Fruit fly (Drosophila melanogaster) whole organism, embryonic: ENCODE results near the gene Orco.

ENCODE experiments used
- Bgb ChIP-seq: fragments of 200-800 bp; sonication (Bioruptor generic); IDR thresholded peaks from 2 replicates; pipeline ENCODE4 v1.3.6; 2022; ENCODE audit warnings: missing biosample characterization, missing genetic modification characterization; ENCODE audit not compliant: partially characterized antibody
- Bteb2 ChIP-seq: fragments of 200-800 bp; sonication (Bioruptor generic); optimal IDR thresholded peaks from 2 replicates; lab custom pipeline; 2016; ENCODE audit warnings: missing biosample characterization, missing genetic modification characterization
- CG10462 ChIP-seq: fragments of 200-800 bp; sonication (Bioruptor generic); optimal IDR thresholded peaks from 2 replicates; lab custom pipeline; 2016; ENCODE audit warnings: missing biosample characterization, missing genetic modification characterization
- CG12219 ChIP-seq: fragments of 200-800 bp; sonication (Bioruptor generic); optimal IDR thresholded peaks from 3 replicates; lab custom pipeline; 2018; ENCODE audit warnings: missing biosample characterization, mild to moderate bottlenecking, missing genetic modification characterization
- CG14014 ChIP-seq: fragments of 200-800 bp; sonication (Bioruptor generic); IDR thresholded peaks from 2 replicates; pipeline ENCODE4 v1.3.6; 2022; ENCODE audit warnings: missing biosample characterization, missing genetic modification characterization
- CG1529 ChIP-seq: fragments of 200-800 bp; sonication (Bioruptor generic); optimal IDR thresholded peaks from 3 replicates; lab custom pipeline; 2018; ENCODE audit warnings: missing biosample characterization, missing genetic modification characterization
- CG17359 ChIP-seq: fragments of 200-800 bp; sonication (Bioruptor generic); optimal IDR thresholded peaks from 3 replicates; lab custom pipeline; 2018; ENCODE audit warnings: missing biosample characterization, mild to moderate bottlenecking, missing genetic modification characterization, moderate library complexity
- CG18599 ChIP-seq: fragments of 200-800 bp; sonication (Bioruptor generic); optimal IDR thresholded peaks from 3 replicates; lab custom pipeline; 2017; ENCODE audit warnings: missing biosample characterization, missing genetic modification characterization, mild to moderate bottlenecking, moderate library complexity, missing genetic modification reagents
- CG2712 ChIP-seq: fragments of 200-800 bp; optimal IDR thresholded peaks from 3 replicates; lab custom pipeline; 2019; ENCODE audit warnings: missing biosample characterization, mild to moderate bottlenecking, missing genetic modification characterization, moderate library complexity
- CG2889 ChIP-seq: fragments of 200-800 bp; sonication (Bioruptor generic); IDR thresholded peaks from 3 replicates; pipeline ENCODE4 v1.3.6; 2022; ENCODE audit warnings: missing biosample characterization, missing genetic modification characterization
- CG30020 ChIP-seq: fragments of 200-800 bp; optimal IDR thresholded peaks from 2 replicates; lab custom pipeline; 2019; ENCODE audit warnings: missing biosample characterization, mild to moderate bottlenecking, missing genetic modification characterization, moderate library complexity
- CG3163 ChIP-seq: fragments of 200-800 bp; sonication (Bioruptor generic); optimal IDR thresholded peaks from 3 replicates; lab custom pipeline; 2016; ENCODE audit warnings: missing biosample characterization, missing genetic modification characterization
- CG3407 ChIP-seq: fragments of 200-800 bp; sonication (Bioruptor generic); optimal IDR thresholded peaks from 2 replicates; lab custom pipeline; 2018; ENCODE audit warnings: missing biosample characterization, mild to moderate bottlenecking, missing genetic modification characterization
- CG42726 ChIP-seq: fragments of 200-800 bp; sonication (Bioruptor generic); IDR thresholded peaks from 2 replicates; pipeline ENCODE4 v1.3.6; 2022; ENCODE audit warnings: missing biosample characterization, missing genetic modification characterization; ENCODE audit not compliant: partially characterized antibody
- CG7745 ChIP-seq: fragments of 200-800 bp; sonication (Bioruptor generic); optimal IDR thresholded peaks from 2 replicates; lab custom pipeline; 2018; ENCODE audit warnings: missing biosample characterization, mild to moderate bottlenecking, missing genetic modification characterization, moderate library complexity
- CG8089 ChIP-seq: fragments of 200-800 bp; sonication (Bioruptor generic); optimal IDR thresholded peaks from 3 replicates; lab custom pipeline; 2016; ENCODE audit warnings: missing biosample characterization, missing genetic modification characterization
- CG8924 ChIP-seq: fragments of 200-800 bp; optimal IDR thresholded peaks from 3 replicates; lab custom pipeline; 2019; ENCODE audit warnings: missing biosample characterization, mild to moderate bottlenecking, missing genetic modification characterization, moderate library complexity
- CG8944 ChIP-seq: fragments of 200-800 bp; sonication (Bioruptor generic); optimal IDR thresholded peaks from 3 replicates; lab custom pipeline; 2016; ENCODE audit warnings: missing biosample characterization, missing genetic modification characterization
- CG9609 ChIP-seq: fragments of 200-800 bp; sonication (Bioruptor generic); optimal IDR thresholded peaks from 3 replicates; lab custom pipeline; 2016; ENCODE audit warnings: missing biosample characterization, missing genetic modification characterization
- CG9797 ChIP-seq: fragments of 200-800 bp; sonication (Bioruptor generic); optimal IDR thresholded peaks from 3 replicates; lab custom pipeline; 2018; ENCODE audit warnings: missing biosample characterization, mild to moderate bottlenecking, missing genetic modification characterization
- D ChIP-seq, 2 experiments: fragments of 200-800 bp in 1 of 2; fragments of >200 bp in 1 of 2; sonication (Bioruptor generic) in 1 of 2; optimal IDR thresholded peaks; 2 replicates in 1 of 2; 3 replicates in 1 of 2; lab custom pipeline; 2017; ENCODE audit warnings: mild to moderate bottlenecking in 1 of 2, missing biosample characterization in 1 of 2, missing genetic modification characterization in 1 of 2, missing genetic modification reagents in 1 of 2
- Dfd ChIP-seq, 2 experiments: fragments of >200 bp; optimal IDR thresholded peaks; 2 replicates each; lab custom pipeline; 2017; ENCODE audit warnings: missing biosample characterization in 2 of 2, missing genetic modification characterization in 2 of 2
- ERR ChIP-seq: fragments of 200-800 bp; sonication (Bioruptor generic); optimal IDR thresholded peaks from 2 replicates; lab custom pipeline; 2016; ENCODE audit warnings: missing biosample characterization, missing genetic modification characterization
- Ets97D ChIP-seq: fragments of 200-800 bp; sonication (Bioruptor generic); optimal IDR thresholded peaks from 3 replicates; lab custom pipeline; 2016; ENCODE audit warnings: missing biosample characterization, missing genetic modification characterization
- HLHmδ ChIP-seq: fragments of 200-800 bp; sonication (Bioruptor generic); optimal IDR thresholded peaks from 2 replicates; lab custom pipeline; 2018; ENCODE audit warnings: missing biosample characterization, mild to moderate bottlenecking, missing genetic modification characterization, moderate library complexity
- Hey ChIP-seq: fragments of 200-800 bp; sonication (Bioruptor generic); optimal IDR thresholded peaks from 3 replicates; lab custom pipeline; 2018; ENCODE audit warnings: missing biosample characterization, mild to moderate bottlenecking, missing genetic modification characterization
- Lim3 ChIP-seq: fragments of 200-800 bp; sonication (Bioruptor generic); IDR thresholded peaks from 2 replicates; pipeline ENCODE4 v1.3.6; 2022; ENCODE audit warnings: missing biosample characterization, missing genetic modification characterization
- Meics ChIP-seq: fragments of 200-800 bp; sonication (Bioruptor generic); optimal IDR thresholded peaks from 2 replicates; lab custom pipeline; 2017; ENCODE audit warnings: missing biosample characterization, mild to moderate bottlenecking, missing genetic modification characterization
- Poxn ChIP-seq: fragments of 200-800 bp; sonication (Bioruptor generic); IDR thresholded peaks from 2 replicates; pipeline ENCODE4 v1.3.6; 2022; ENCODE audit warnings: missing biosample characterization, missing genetic modification characterization
- Side ChIP-seq: fragments of 200-800 bp; sonication (Bioruptor generic); optimal IDR thresholded peaks from 2 replicates; lab custom pipeline; 2016; ENCODE audit warnings: missing biosample characterization, missing genetic modification characterization
- Sin3A ChIP-seq: fragments of >200 bp; optimal IDR thresholded peaks from 2 replicates; lab custom pipeline; 2018
- Six4 ChIP-seq: fragments of 200-800 bp; sonication (Bioruptor generic); optimal IDR thresholded peaks from 2 replicates; lab custom pipeline; 2016; ENCODE audit warnings: missing biosample characterization, missing genetic modification characterization
- Xbp1 ChIP-seq: fragments of 200-800 bp; sonication (Bioruptor generic); optimal IDR thresholded peaks from 3 replicates; lab custom pipeline; 2016; ENCODE audit warnings: missing biosample characterization, mild to moderate bottlenecking, missing genetic modification characterization
- YL-1 ChIP-seq: fragments of 200-800 bp; sonication (Bioruptor generic); optimal IDR thresholded peaks from 3 replicates; lab custom pipeline; 2017; ENCODE audit warnings: missing biosample characterization, mild to moderate bottlenecking, missing genetic modification characterization
- ara ChIP-seq: fragments of 200-800 bp; sonication (Bioruptor generic); IDR thresholded peaks from 2 replicates; pipeline ENCODE4 v1.3.6; 2022; ENCODE audit warnings: missing biosample characterization, missing genetic modification characterization
- bcd ChIP-seq: fragments of 200-800 bp; sonication (Bioruptor generic); optimal IDR thresholded peaks from 2 replicates; lab custom pipeline; 2017; ENCODE audit warnings: missing biosample characterization, mild to moderate bottlenecking, missing genetic modification characterization
- corto ChIP-seq: fragments of 200-800 bp; sonication (Bioruptor generic); optimal IDR thresholded peaks from 2 replicates; lab custom pipeline; 2016; ENCODE audit warnings: missing biosample characterization, mild to moderate bottlenecking, missing genetic modification characterization, moderate library complexity
- emc ChIP-seq: fragments of 200-800 bp; sonication (Bioruptor generic); optimal IDR thresholded peaks from 2 replicates; lab custom pipeline; 2016; ENCODE audit warnings: missing biosample characterization, missing genetic modification characterization
- gce ChIP-seq: fragments of 200-800 bp; sonication (Bioruptor generic); IDR thresholded peaks from 3 replicates; pipeline ENCODE4 v1.3.6; 2022; ENCODE audit warnings: missing biosample characterization, missing genetic modification characterization
- gsb ChIP-seq: fragments of 200-800 bp; sonication (Bioruptor generic); IDR thresholded peaks from 2 replicates; pipeline ENCODE4 v1.3.6; 2022; ENCODE audit warnings: missing biosample characterization, missing genetic modification characterization
- luna ChIP-seq: fragments of 200-800 bp; sonication (Bioruptor generic); optimal IDR thresholded peaks from 2 replicates; lab custom pipeline; 2016; ENCODE audit warnings: missing biosample characterization, missing genetic modification characterization
- phol ChIP-seq: fragments of 200-800 bp; sonication (Bioruptor generic); optimal IDR thresholded peaks from 3 replicates; lab custom pipeline; 2018; ENCODE audit warnings: missing biosample characterization, mild to moderate bottlenecking, missing genetic modification characterization, moderate library complexity
- prd ChIP-seq, 3 experiments: fragments of >200 bp in 2 of 3; fragments of 200-800 bp in 1 of 3; sonication (Bioruptor generic) in 1 of 3; optimal IDR thresholded peaks in 2 of 3; IDR thresholded peaks in 1 of 3; 2 replicates in 2 of 3; 3 replicates in 1 of 3; pipeline versions ENCODE4 v1.3.6 to Lab custom; 2017 to 2022; ENCODE audit warnings: missing biosample characterization in 1 of 3, missing genetic modification characterization in 1 of 3
- pzg ChIP-seq: fragments of 200-800 bp; sonication (Bioruptor generic); optimal IDR thresholded peaks from 3 replicates; lab custom pipeline; 2018; ENCODE audit warnings: missing biosample characterization, mild to moderate bottlenecking, missing genetic modification characterization, moderate library complexity
- so ChIP-seq: fragments of 200-800 bp; sonication (Bioruptor generic); IDR thresholded peaks from 3 replicates; pipeline ENCODE4 v1.3.6; 2022; ENCODE audit warnings: missing biosample characterization, missing genetic modification characterization
- unpg ChIP-seq: fragments of 200-800 bp; sonication (Bioruptor generic); optimal IDR thresholded peaks from 3 replicates; lab custom pipeline; 2018; ENCODE audit warnings: missing biosample characterization, mild to moderate bottlenecking, missing genetic modification characterization, moderate library complexity
- vnd ChIP-seq: fragments of 200-800 bp; sonication (Bioruptor generic); IDR thresholded peaks from 3 replicates; pipeline ENCODE4 v1.3.6; 2022; ENCODE audit warnings: missing biosample characterization, missing genetic modification characterization; ENCODE audit not compliant: partially characterized antibody
- zf30C ChIP-seq: fragments of 200-800 bp; sonication (Bioruptor generic); optimal IDR thresholded peaks from 3 replicates; lab custom pipeline; 2018; ENCODE audit warnings: missing biosample characterization, mild to moderate bottlenecking, missing genetic modification characterization
- zfh2 ChIP-seq: fragments of 200-800 bp; sonication (Bioruptor generic); optimal IDR thresholded peaks from 2 replicates; lab custom pipeline; 2016; ENCODE audit warnings: missing biosample characterization, missing genetic modification characterization

Orco gene

DNA sequence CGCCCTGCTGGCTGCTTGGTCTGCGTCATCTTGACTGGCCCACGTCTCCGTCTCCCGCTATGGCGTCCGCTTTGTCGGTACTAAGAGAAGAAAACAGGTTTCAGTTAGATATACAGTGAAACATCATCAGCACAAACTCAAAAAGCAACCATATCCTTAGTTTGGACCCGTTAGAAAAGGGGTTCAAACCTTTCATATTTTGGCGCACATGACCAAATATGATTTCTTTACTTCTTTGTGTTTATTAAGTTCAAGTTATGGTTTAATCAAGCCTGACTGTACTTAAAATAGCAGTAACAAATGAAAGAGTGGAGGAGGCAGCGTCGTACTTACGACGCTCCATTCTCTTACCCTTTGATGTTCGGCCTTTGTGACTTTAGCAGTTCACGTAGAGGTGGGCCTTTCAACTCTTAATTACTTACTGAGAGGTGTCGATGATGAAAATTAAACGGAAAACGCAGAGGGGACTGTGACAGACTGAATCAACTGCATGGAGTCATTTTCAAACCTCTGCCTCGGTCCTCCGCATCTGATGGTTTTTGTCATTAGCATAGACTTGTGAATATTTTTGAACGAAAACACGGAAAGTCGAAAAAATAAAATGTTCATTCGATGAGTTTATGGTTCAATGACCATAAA, 50.4 kb downstream of the Orco start (continued):
- TF ChIP-seq CG7745 (tag; lab: Kevin White, UChicago) = no peak
- TF ChIP-seq gsb (GFP tag; lab: Robert Waterston, UW) = peak; percentile 80
- peak; percentile 87 for TF ChIP-seq CG2712
- no peak for TF ChIP-seq Poxn (GFP tag; lab: Robert Waterston, UW)
- peak; percentile 80 for TF ChIP-seq bcd (GFP tag; lab: Kevin White, UChicago)
- TF ChIP-seq CG18599 = peak; percentile 88
- TF ChIP-seq luna (GFP tag; lab: Kevin White, UChicago) = no peak
- no peak for TF ChIP-seq CG9797 (GFP tag; lab: Kevin White, UChicago)
- TF ChIP-seq Sin3A (lab: Kevin White, UChicago) = no peak
- TF ChIP-seq gce = peak; percentile 81; the same call in 2 of the 3 replicates
- TF ChIP-seq CG14014 (GFP tag; lab: Robert Waterston, UW) = peak; percentile 88
- TF ChIP-seq Bteb2 (GFP tag; lab: Kevin White, UChicago) = peak; percentile 83
- TF ChIP-seq CG17359 (tag; lab: Kevin White, UChicago) = peak; percentile 90
- 0 out of 3 replicates have a peak, but pooled peaks have one; percentile 29 for TF ChIP-seq vnd (GFP tag; lab: Robert Waterston, UW)
- no peak for TF ChIP-seq Bgb (GFP tag; lab: Robert Waterston, UW)
- TF ChIP-seq ara = peak; percentile 75; the same call in 1 of the 2 replicates
- peak; percentile 76 for TF ChIP-seq CG8944 (GFP tag; lab: Kevin White, UChicago)
- no peak for TF ChIP-seq pzg
- peak; percentile 82 for TF ChIP-seq corto (GFP tag; lab: Kevin White, UChicago)
- TF ChIP-seq zfh2 (GFP tag; lab: Kevin White, UChicago) = peak; percentile 86
- TF ChIP-seq CG12219 (GFP tag; lab: Kevin White, UChicago) = peak; percentile 82
- TF ChIP-seq HLHmδ (GFP tag; lab: Kevin White, UChicago) = no peak
- TF ChIP-seq CG2889 (GFP tag; lab: Robert Waterston, UW) = peak; percentile 86
- TF ChIP-seq Ets97D (GFP tag; lab: Kevin White, UChicago) = peak; percentile 43
- peak; percentile 85 for TF ChIP-seq unpg (GFP tag; lab: Kevin White, UChicago)
- TF ChIP-seq so (GFP tag; lab: Robert Waterston, UW) = peak; percentile 87; the same call in 2 of the 3 replicates
- TF ChIP-seq emc (GFP tag; lab: Kevin White, UChicago) = peak; percentile 59
- no peak for TF ChIP-seq YL-1 (GFP tag; lab: Kevin White, UChicago)
- TF ChIP-seq phol (tag; lab: Kevin White, UChicago) = peak; percentile 76
- TF ChIP-seq CG8089 = peak; percentile 59
- no peak for TF ChIP-seq CG42726 (GFP tag; lab: Robert Waterston, UW)
- peak; percentile 52; the same call in 1 of the 2 replicates for TF ChIP-seq Lim3 (GFP tag; lab: Robert Waterston, UW)
- TF ChIP-seq CG3407 (GFP tag; lab: Kevin White, UChicago) = peak; percentile 58
- TF ChIP-seq zf30C (GFP tag; lab: Kevin White, UChicago) = no peak
- TF ChIP-seq CG3163 (GFP tag; lab: Kevin White, UChicago) = peak; percentile 73
- TF ChIP-seq Side (GFP tag; lab: Kevin White, UChicago) = peak; percentile 83
- TF ChIP-seq CG10462 = peak; percentile 60
- TF ChIP-seq D (optimal IDR thresholded peaks at IDR 0.05; lab: Kevin White, UChicago) = no peak
- TF ChIP-seq D (GFP tag; optimal IDR thresholded peaks at IDR 0.05; lab: Kevin White, UChicago) = peak; percentile 49
- peak; percentile 86 for TF ChIP-seq Meics
- TF ChIP-seq Dfd (GFP tag; optimal IDR thresholded peaks at IDR 0.05; lab: Kevin White, UChicago) = no peak
- TF ChIP-seq Xbp1 (GFP tag; lab: Kevin White, UChicago) = peak; percentile 83
- peak; percentile 83 for TF ChIP-seq CG8924 (tag; lab: Kevin White, UChicago)
- no peak for TF ChIP-seq CG30020 (tag; lab: Kevin White, UChicago)
- peak; percentile 56 for TF ChIP-seq CG1529 (GFP tag; lab: Kevin White, UChicago)
- TF ChIP-seq CG9609 (GFP tag; lab: Kevin White, UChicago) = peak; percentile 70
- TF ChIP-seq Six4 (GFP tag; lab: Kevin White, UChicago) = peak; percentile 70
- peak; percentile 77 for TF ChIP-seq ERR (GFP tag; lab: Kevin White, UChicago)
- TF ChIP-seq Hey (tag; lab: Kevin White, UChicago) = no peak
- no peak for TF ChIP-seq prd (optimal IDR thresholded peaks at IDR 0.05; lab: Kevin White, UChicago)
- TF ChIP-seq prd (GFP tag; IDR thresholded peaks at IDR 0.05; lab: Robert Waterston, UW) = peak; percentile 89
